Fruit fly (Drosophila melanogaster) whole organism, embryonic: ENCODE measurements around the gene Oatp33Eb.
A peak's percentile ranks its signal among the peaks of the same experiment; 100 is the strongest.

Experiments
- ATbp ChIP-seq: fragments of 200-800 bp; sonication (Bioruptor generic); optimal IDR thresholded peaks from 2 replicates; lab custom pipeline; 2017; ENCODE audit warnings: missing biosample characterization, mild to moderate bottlenecking, missing genetic modification characterization, missing genetic modification reagents
- Adf1 ChIP-seq: fragments of 200-800 bp; sonication (Bioruptor generic); IDR thresholded peaks from 2 replicates; pipeline ENCODE4 v1.3.6; 2022; ENCODE audit warnings: missing biosample characterization, missing genetic modification characterization
- Asciz ChIP-seq: fragments of 200-800 bp; sonication (Bioruptor generic); optimal IDR thresholded peaks from 2 replicates; lab custom pipeline; 2017; ENCODE audit warnings: missing biosample characterization, mild to moderate bottlenecking, missing genetic modification characterization, missing genetic modification reagents
- Blimp-1 ChIP-seq: fragments of 200-800 bp; sonication (Bioruptor generic); optimal IDR thresholded peaks from 3 replicates; lab custom pipeline; 2018; ENCODE audit warnings: missing biosample characterization, missing genetic modification characterization, mild to moderate bottlenecking, moderate library complexity, missing genetic modification reagents
- BtbVII ChIP-seq: fragments of 200-800 bp; sonication (Bioruptor generic); optimal IDR thresholded peaks from 3 replicates; lab custom pipeline; 2017; ENCODE audit warnings: missing biosample characterization, mild to moderate bottlenecking, missing genetic modification characterization
- CG1024 ChIP-seq: fragments of 200-800 bp; sonication (Bioruptor generic); IDR thresholded peaks from 2 replicates; pipeline ENCODE4 v1.3.6; 2022; ENCODE audit warnings: missing biosample characterization, missing genetic modification characterization
- CG12236 ChIP-seq: fragments of 200-800 bp; sonication (Bioruptor generic); optimal IDR thresholded peaks from 2 replicates; lab custom pipeline; 2016; ENCODE audit warnings: missing biosample characterization, missing genetic modification characterization
- CG1233 ChIP-seq: fragments of 200-800 bp; sonication (Bioruptor generic); optimal IDR thresholded peaks from 4 replicates; lab custom pipeline; 2018; ENCODE audit warnings: missing biosample characterization, mild to moderate bottlenecking, missing genetic modification characterization
- CG13894 ChIP-seq: fragments of 200-800 bp; sonication (Bioruptor generic); optimal IDR thresholded peaks from 3 replicates; lab custom pipeline; 2018; ENCODE audit warnings: missing biosample characterization, mild to moderate bottlenecking, missing genetic modification characterization, moderate library complexity
- CG15073 ChIP-seq: fragments of 200-800 bp; sonication (Bioruptor generic); optimal IDR thresholded peaks from 2 replicates; lab custom pipeline; 2016; ENCODE audit warnings: missing biosample characterization, missing genetic modification characterization
- CG16813 ChIP-seq: fragments of 200-800 bp; sonication (Bioruptor generic); IDR thresholded peaks from 3 replicates; pipeline ENCODE4 v1.3.6; 2022; ENCODE audit warnings: missing biosample characterization, missing genetic modification characterization; ENCODE audit not compliant: partially characterized antibody
- CG31441 ChIP-seq: fragments of 200-800 bp; sonication (Bioruptor generic); IDR thresholded peaks from 2 replicates; pipeline ENCODE4 v1.3.6; 2022; ENCODE audit warnings: missing biosample characterization, missing genetic modification characterization
- CG32532 ChIP-seq: fragments of 200-800 bp; sonication (Bioruptor generic); IDR thresholded peaks from 2 replicates; pipeline ENCODE4 v1.3.6; 2022; ENCODE audit warnings: missing biosample characterization, missing genetic modification characterization
- CG33557 ChIP-seq: fragments of 200-800 bp; sonication (Bioruptor generic); optimal IDR thresholded peaks from 2 replicates; lab custom pipeline; 2019; ENCODE audit warnings: missing biosample characterization, mild to moderate bottlenecking, missing genetic modification characterization, moderate library complexity
- CG6689 ChIP-seq: fragments of 200-800 bp; sonication (Bioruptor generic); IDR thresholded peaks from 2 replicates; pipeline ENCODE4 v1.3.6; 2022; ENCODE audit warnings: missing biosample characterization, missing genetic modification characterization
- CG7745 ChIP-seq: fragments of 200-800 bp; sonication (Bioruptor generic); optimal IDR thresholded peaks from 2 replicates; lab custom pipeline; 2018; ENCODE audit warnings: missing biosample characterization, mild to moderate bottlenecking, missing genetic modification characterization, moderate library complexity
- CG7786 ChIP-seq: fragments of 200-800 bp; sonication (Bioruptor generic); optimal IDR thresholded peaks from 2 replicates; lab custom pipeline; 2016; ENCODE audit warnings: missing biosample characterization, missing genetic modification characterization
- CG8359 ChIP-seq: fragments of 200-800 bp; sonication (Bioruptor generic); optimal IDR thresholded peaks from 2 replicates; lab custom pipeline; 2017; ENCODE audit warnings: missing biosample characterization, mild to moderate bottlenecking, missing genetic modification characterization, borderline replicate concordance
- CG8388 ChIP-seq: fragments of 200-800 bp; sonication (Bioruptor generic); optimal IDR thresholded peaks from 2 replicates; lab custom pipeline; 2019; ENCODE audit warnings: missing biosample characterization, mild to moderate bottlenecking, missing genetic modification characterization, moderate library complexity
- CHES-1-like ChIP-seq: fragments of 200-800 bp; sonication (Bioruptor generic); optimal IDR thresholded peaks from 2 replicates; lab custom pipeline; 2016; ENCODE audit warnings: missing biosample characterization, missing genetic modification characterization
- ERR ChIP-seq: fragments of 200-800 bp; sonication (Bioruptor generic); optimal IDR thresholded peaks from 2 replicates; lab custom pipeline; 2016; ENCODE audit warnings: missing biosample characterization, missing genetic modification characterization
- Ets65A ChIP-seq: fragments of 200-800 bp; sonication (Bioruptor generic); peaks from one replicate; lab custom pipeline; 2016; ENCODE audit warnings: missing biosample characterization, missing genetic modification characterization
- Hand ChIP-seq: fragments of 200-800 bp; sonication (Bioruptor generic); optimal IDR thresholded peaks from 2 replicates; lab custom pipeline; 2017; ENCODE audit warnings: mild to moderate bottlenecking, missing biosample characterization, missing genetic modification reagents, missing genetic modification characterization
- Lhr ChIP-seq: fragments of 200-800 bp; sonication (Bioruptor generic); optimal IDR thresholded peaks from 3 replicates; lab custom pipeline; 2017; ENCODE audit warnings: mild to moderate bottlenecking, missing biosample characterization, missing genetic modification reagents, missing genetic modification characterization
- MTF-1 ChIP-seq: fragments of 200-800 bp; sonication (Bioruptor generic); optimal IDR thresholded peaks from 2 replicates; lab custom pipeline; 2018; ENCODE audit warnings: missing biosample characterization, mild to moderate bottlenecking, missing genetic modification characterization, borderline replicate concordance
- NC2β ChIP-seq: fragments of 200-800 bp; sonication (Bioruptor generic); optimal IDR thresholded peaks from 2 replicates; lab custom pipeline; 2016; ENCODE audit warnings: missing biosample characterization, missing genetic modification characterization
- NFAT ChIP-seq: fragments of 200-800 bp; sonication (Bioruptor generic); IDR thresholded peaks from 2 replicates; pipeline ENCODE4 v1.3.6; 2022; ENCODE audit warnings: missing biosample characterization, missing genetic modification characterization
- NK7.1 ChIP-seq: fragments of 200-800 bp; sonication (Bioruptor generic); optimal IDR thresholded peaks from 3 replicates; lab custom pipeline; 2016; ENCODE audit warnings: missing biosample characterization, missing genetic modification characterization
- Oli ChIP-seq: fragments of 200-800 bp; sonication (Bioruptor generic); optimal IDR thresholded peaks from 2 replicates; lab custom pipeline; 2018; ENCODE audit warnings: missing biosample characterization, mild to moderate bottlenecking, missing genetic modification characterization, moderate library complexity
- Pdp1 ChIP-seq, 2 experiments: fragments of 200-800 bp; sonication (Bioruptor generic); optimal IDR thresholded peaks; 3 replicates each; lab custom pipeline; 2016; ENCODE audit warnings: missing biosample characterization in 2 of 2, missing genetic modification characterization in 2 of 2, mild to moderate bottlenecking in 1 of 2, moderate library complexity in 1 of 2
- Sox102F ChIP-seq: fragments of 200-800 bp; sonication (Bioruptor generic); optimal IDR thresholded peaks from 2 replicates; lab custom pipeline; 2018; ENCODE audit warnings: missing biosample characterization, mild to moderate bottlenecking, missing genetic modification characterization, moderate library complexity
- amos ChIP-seq: fragments of 200-800 bp; sonication (Bioruptor generic); IDR thresholded peaks from 2 replicates; pipeline ENCODE4 v1.3.6; 2022; ENCODE audit warnings: missing biosample characterization, missing genetic modification characterization; ENCODE audit not compliant: partially characterized antibody
- bigmax ChIP-seq: fragments of 200-800 bp; sonication (Bioruptor generic); optimal IDR thresholded peaks from 2 replicates; lab custom pipeline; 2018; ENCODE audit warnings: missing biosample characterization, mild to moderate bottlenecking, missing genetic modification characterization
- cad ChIP-seq: fragments of >200 bp; optimal IDR thresholded peaks from 2 replicates; lab custom pipeline; 2017; ENCODE audit warnings: missing biosample characterization, missing genetic modification characterization
- cwo ChIP-seq: fragments of 200-800 bp; sonication (Bioruptor generic); optimal IDR thresholded peaks from 3 replicates; lab custom pipeline; 2017; ENCODE audit warnings: missing biosample characterization, missing genetic modification characterization, mild to moderate bottlenecking, moderate library complexity, missing genetic modification reagents
- danr ChIP-seq: fragments of 200-800 bp; sonication (Bioruptor generic); IDR thresholded peaks from 2 replicates; pipeline ENCODE4 v1.3.6; 2022; ENCODE audit warnings: missing biosample characterization, missing genetic modification characterization
- emc ChIP-seq: fragments of 200-800 bp; sonication (Bioruptor generic); optimal IDR thresholded peaks from 2 replicates; lab custom pipeline; 2016; ENCODE audit warnings: missing biosample characterization, missing genetic modification characterization
- fd3F ChIP-seq: fragments of 200-800 bp; sonication (Bioruptor generic); optimal IDR thresholded peaks from 2 replicates; lab custom pipeline; 2018; ENCODE audit warnings: missing biosample characterization, mild to moderate bottlenecking, missing genetic modification characterization, moderate library complexity
- insv ChIP-seq, 2 experiments: fragments of 200-800 bp; sonication (Bioruptor generic); optimal IDR thresholded peaks; 3 replicates each; lab custom pipeline; 2016 to 2018; ENCODE audit warnings: missing biosample characterization in 2 of 2, missing genetic modification characterization in 2 of 2
- luna ChIP-seq: fragments of 200-800 bp; sonication (Bioruptor generic); optimal IDR thresholded peaks from 2 replicates; lab custom pipeline; 2016; ENCODE audit warnings: missing biosample characterization, missing genetic modification characterization
- p53 ChIP-seq: fragments of 200-800 bp; sonication (Bioruptor generic); optimal IDR thresholded peaks from 2 replicates; lab custom pipeline; 2016; ENCODE audit warnings: missing biosample characterization, missing genetic modification characterization
- pan ChIP-seq, 4 experiments: fragments of >200 bp in 3 of 4; fragments of 200-800 bp in 1 of 4; sonication (Bioruptor generic) in 1 of 4; optimal IDR thresholded peaks in 3 of 4; IDR thresholded peaks in 1 of 4; 2 replicates each; pipeline versions ENCODE4 v1.3.6 to Lab custom; 2017 to 2022; ENCODE audit warnings: missing biosample characterization in 2 of 4, missing genetic modification characterization in 2 of 4, mixed read lengths in 1 of 4
- sc ChIP-seq, 3 experiments: fragments of >200 bp in 2 of 3; fragments of 200-800 bp in 1 of 3; sonication (Bioruptor generic) in 1 of 3; optimal IDR thresholded peaks; 2 replicates in 2 of 3; 3 replicates in 1 of 3; lab custom pipeline; 2017; ENCODE audit warnings: mild to moderate bottlenecking in 1 of 3, missing biosample characterization in 1 of 3, missing genetic modification characterization in 1 of 3, missing genetic modification reagents in 1 of 3
- sd ChIP-seq: fragments of 200-800 bp; sonication (Bioruptor generic); optimal IDR thresholded peaks from 3 replicates; lab custom pipeline; 2018; ENCODE audit warnings: missing biosample characterization, mild to moderate bottlenecking, missing genetic modification characterization, moderate library complexity
- slbo ChIP-seq: fragments of 200-800 bp; sonication (Bioruptor generic); IDR thresholded peaks from 2 replicates; pipeline ENCODE4 v1.3.6; 2022; ENCODE audit warnings: missing biosample characterization, missing genetic modification characterization
- sr ChIP-seq: fragments of 200-800 bp; sonication (Bioruptor generic); IDR thresholded peaks from 3 replicates; pipeline ENCODE4 v1.3.6; 2022; ENCODE audit warnings: missing biosample characterization, missing genetic modification characterization
- wor ChIP-seq: fragments of 200-800 bp; sonication (Bioruptor generic); IDR thresholded peaks from 2 replicates; pipeline ENCODE4 v1.3.6; 2022; ENCODE audit warnings: missing biosample characterization, missing genetic modification characterization

Gene Oatp33Eb

DNA sequence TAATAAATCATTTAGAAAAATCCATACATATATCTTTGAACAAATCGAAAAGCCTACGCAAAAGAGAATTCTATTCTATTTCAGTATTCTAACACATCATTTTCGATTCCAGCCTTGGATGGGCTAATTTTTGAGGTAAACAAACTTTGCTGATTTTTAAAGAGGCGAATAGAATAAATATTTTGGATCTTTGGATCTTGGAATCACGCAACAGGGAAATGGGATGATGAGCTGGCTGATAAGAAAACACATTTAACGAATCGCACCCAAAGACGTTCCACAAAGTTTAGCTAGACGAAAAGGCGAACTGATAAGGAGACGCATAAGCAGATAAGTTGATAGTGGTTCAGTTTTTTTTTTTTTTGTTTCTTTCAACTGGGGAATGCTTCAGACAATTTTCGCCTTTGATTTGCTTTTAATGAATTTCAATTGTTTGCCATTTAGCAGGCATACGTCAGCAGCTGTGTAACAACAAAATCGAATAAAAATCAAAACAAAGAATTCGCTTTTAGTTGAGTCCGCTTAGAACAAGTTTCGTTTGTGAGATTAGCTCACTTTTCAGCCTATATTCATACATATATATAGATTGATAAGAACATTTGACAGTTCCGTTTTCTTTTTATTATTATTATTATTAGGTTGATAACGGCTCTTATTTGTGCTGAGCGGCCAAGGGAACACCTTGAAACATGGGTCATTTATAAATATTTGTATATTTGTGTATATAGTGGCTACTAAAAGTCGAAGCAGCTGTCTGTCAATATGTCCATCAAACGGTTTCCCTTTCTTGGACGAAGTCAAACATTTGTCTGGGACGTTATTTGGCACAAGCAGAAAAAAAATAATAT is 17.1 kb downstream of the Oatp33Eb start (continued):
- TF ChIP-seq CG7745 (tag; lab: Kevin White, UChicago): peak; percentile 64
- no peak for TF ChIP-seq NC2β (GFP tag; lab: Kevin White, UChicago)
- TF ChIP-seq NFAT (GFP tag; lab: Robert Waterston, UW): no peak; the same call in 1 of the 2 replicates
- TF ChIP-seq luna (GFP tag; lab: Kevin White, UChicago): no peak
- peak; percentile 56 for TF ChIP-seq CG33557 (GFP tag; lab: Kevin White, UChicago)
- TF ChIP-seq bigmax: no peak
- peak; percentile 47 for TF ChIP-seq Blimp-1 (GFP tag; lab: Kevin White, UChicago)
- TF ChIP-seq CG7786 (GFP tag; lab: Kevin White, UChicago): no peak
- peak; percentile 9 for TF ChIP-seq Lhr (GFP tag; lab: Kevin White, UChicago)
- TF ChIP-seq CG15073 (GFP tag; lab: Kevin White, UChicago): no peak
- peak; percentile 10 for TF ChIP-seq CG1233 (GFP tag; lab: Kevin White, UChicago)
- TF ChIP-seq wor (GFP tag; lab: Robert Waterston, UW): no peak
- no peak for TF ChIP-seq slbo
- TF ChIP-seq BtbVII (GFP tag; lab: Kevin White, UChicago): peak; percentile 44
- TF ChIP-seq sc (optimal IDR thresholded peaks at IDR 0.05; lab: Kevin White, UChicago): no peak
- TF ChIP-seq sc (GFP tag; optimal IDR thresholded peaks at IDR 0.05; lab: Kevin White, UChicago): peak; percentile 57
- TF ChIP-seq Ets65A (GFP tag; lab: Kevin White, UChicago): no peak
- peak in 1 of 2 experiments; percentile 72 for TF ChIP-seq Pdp1 (GFP tag; optimal IDR thresholded peaks at IDR 0.05; lab: Kevin White, UChicago)
- TF ChIP-seq Sox102F (GFP tag; lab: Kevin White, UChicago): peak; percentile 25
- no peak for TF ChIP-seq CG8359
- no peak for TF ChIP-seq cad (GFP tag; lab: Kevin White, UChicago)
- TF ChIP-seq amos (GFP tag; lab: Robert Waterston, UW): no peak
- peak; percentile 51 for TF ChIP-seq Asciz
- TF ChIP-seq fd3F (GFP tag; lab: Kevin White, UChicago): no peak
- TF ChIP-seq p53 (GFP tag; lab: Kevin White, UChicago): no peak
- TF ChIP-seq CG1024 (GFP tag; lab: Robert Waterston, UW): no peak
- no peak for TF ChIP-seq insv (GFP tag; optimal IDR thresholded peaks at IDR 0.05; lab: Kevin White, UChicago)
- TF ChIP-seq CHES-1-like (GFP tag; lab: Kevin White, UChicago): no peak
- no peak for TF ChIP-seq CG32532 (GFP tag; lab: Robert Waterston, UW)
- TF ChIP-seq CG16813 (GFP tag; lab: Robert Waterston, UW): no peak
- TF ChIP-seq ATbp (GFP tag; lab: Kevin White, UChicago): peak; percentile 48
- TF ChIP-seq sd (tag; lab: Kevin White, UChicago): peak; percentile 49
- no peak for TF ChIP-seq ERR (GFP tag; lab: Kevin White, UChicago)
- no peak for TF ChIP-seq danr (GFP tag; lab: Robert Waterston, UW)
- TF ChIP-seq CG12236 (GFP tag; lab: Kevin White, UChicago): no peak
- TF ChIP-seq cwo (GFP tag; lab: Kevin White, UChicago): no peak
- TF ChIP-seq CG13894 (tag; lab: Kevin White, UChicago): no peak
- no peak for TF ChIP-seq CG6689 (GFP tag; lab: Robert Waterston, UW)
- peak; percentile 66 for TF ChIP-seq MTF-1
- TF ChIP-seq sr (GFP tag; lab: Robert Waterston, UW): no peak
- TF ChIP-seq Oli (tag; lab: Kevin White, UChicago): no peak
- no peak for TF ChIP-seq Hand
- peak; percentile 44; the same call in 1 of the 2 replicates for TF ChIP-seq CG31441 (GFP tag; lab: Robert Waterston, UW)
- no peak for TF ChIP-seq emc (GFP tag; lab: Kevin White, UChicago)
- no peak for TF ChIP-seq NK7.1 (GFP tag; lab: Kevin White, UChicago)
- no peak for TF ChIP-seq Adf1
- no peak for TF ChIP-seq pan (optimal IDR thresholded peaks at IDR 0.05; lab: Kevin White, UChicago)
- no peak for TF ChIP-seq pan (GFP tag; optimal IDR thresholded peaks at IDR 0.05 in 1 of 2, IDR thresholded peaks at IDR 0.05 in 1 of 2)
- TF ChIP-seq CG8388 (GFP tag; lab: Kevin White, UChicago): peak; percentile 17
